Fruit fly (Drosophila melanogaster) Kc167 (cell line): Measurements from ENCODE around the gene robl37BC.

ENCODE experiments used
- Myc ChIP-seq: fragments of >200 bp; optimal IDR thresholded peaks from 2 replicates; lab custom pipeline; 2017; ENCODE audit warnings: missing external identifiers
- Sin3A ChIP-seq: fragments of >200 bp; optimal IDR thresholded peaks from 2 replicates; lab custom pipeline; 2018; ENCODE audit warnings: missing external identifiers
- insv ChIP-seq: fragments of >200 bp; optimal IDR thresholded peaks from 3 replicates; lab custom pipeline; 2018; ENCODE audit warnings: missing external identifiers
- ttk ChIP-seq: sonication (Bioruptor generic); optimal IDR thresholded peaks from 2 replicates; lab custom pipeline; 2017; ENCODE audit warnings: missing external identifiers

- no peak for TF ChIP-seq insv
- TF ChIP-seq Myc (lab: Kevin White, UChicago), result no peak
- TF ChIP-seq ttk (lab: Kevin White, UChicago), result no peak
- no peak for TF ChIP-seq Sin3A (lab: Kevin White, UChicago)
Measured at dm6 chr2L:19054516-19054887, 43.8 kb downstream of the robl37BC start.
